Worm (Caenorhabditis elegans) whole organism, L1 larva: Measurements from ENCODE around the gene AC3.12.

ENCODE experiments used
- C04F5.9 ChIP-seq: sonication (generic microtip); optimal IDR thresholded peaks from 2 replicates; lab custom pipeline; 2016; ENCODE audit warnings: missing genetic modification characterization, missing compliant biosample characterization
- C16A3.4 ChIP-seq: fragments of 150-350 bp; optimal IDR thresholded peaks from 2 replicates; lab custom pipeline; 2014; ENCODE audit warnings: missing biosample characterization, missing genetic modification characterization
- F16B12.6 ChIP-seq: fragments of 150-350 bp; optimal IDR thresholded peaks from 2 replicates; lab custom pipeline; 2014; ENCODE audit warnings: missing biosample characterization, missing genetic modification characterization
- Y116A8C.19 ChIP-seq: sonication (generic microtip); optimal IDR thresholded peaks from 2 replicates; lab custom pipeline; 2016; ENCODE audit warnings: missing compliant biosample characterization, missing genetic modification characterization, borderline replicate concordance
- aly-2 ChIP-seq: fragments of 150-350 bp; optimal IDR thresholded peaks from 2 replicates; lab custom pipeline; 2014; ENCODE audit warnings: missing biosample characterization, missing genetic modification characterization
- ceh-63 ChIP-seq: fragments of 200-800 bp; sonication (Bioruptor generic); optimal IDR thresholded peaks from 2 replicates; lab custom pipeline; 2018; ENCODE audit warnings: mild to moderate bottlenecking, missing genetic modification characterization, missing compliant biosample characterization
- ceh-8 ChIP-seq: fragments of 200-800 bp; sonication (Bioruptor generic); optimal IDR thresholded peaks from 2 replicates; lab custom pipeline; 2018; ENCODE audit warnings: mild to moderate bottlenecking, missing genetic modification characterization, moderate library complexity, missing compliant biosample characterization
- ceh-82 ChIP-seq, 3 experiments: fragments of 150-350 bp in 1 of 3; sonication (generic microtip) in 2 of 3; optimal IDR thresholded peaks; 2 replicates each; lab custom pipeline; 2014 to 2017; ENCODE audit warnings: missing biosample characterization in 3 of 3, missing genetic modification characterization in 3 of 3
- ceh-88 ChIP-seq: fragments of 200-800 bp; sonication (Bioruptor generic); IDR thresholded peaks from 2 replicates; pipeline ENCODE4 v1.3.6; 2022; ENCODE audit warnings: missing genetic modification characterization, missing compliant biosample characterization
- ceh-90 ChIP-seq: sonication (generic microtip); optimal IDR thresholded peaks from 2 replicates; lab custom pipeline; 2016; ENCODE audit warnings: missing genetic modification characterization, missing compliant biosample characterization
- efl-1 ChIP-seq, 4 experiments: fragments of 150-350 bp; optimal IDR thresholded peaks in 3 of 4; peaks in 1 of 4; 1 replicate in 1 of 4; 2 replicates in 3 of 4; lab custom pipeline; 2014; ENCODE audit warnings: missing biosample characterization in 2 of 4, missing genetic modification characterization in 2 of 4, missing genetic modification reagents in 2 of 4
- efl-3 ChIP-seq: fragments of 200-800 bp; sonication (Bioruptor generic); optimal IDR thresholded peaks from 2 replicates; lab custom pipeline; 2018; ENCODE audit warnings: mild to moderate bottlenecking, missing genetic modification characterization, missing compliant biosample characterization
- egl-27 ChIP-seq, 2 experiments: fragments of 150-350 bp in 1 of 2; sonication (generic microtip); optimal IDR thresholded peaks; 3 replicates each; lab custom pipeline; 2017 to 2018; ENCODE audit warnings: missing biosample characterization in 2 of 2, missing genetic modification characterization in 2 of 2, missing genetic modification reagents in 2 of 2
- elt-3 ChIP-seq, 6 experiments: fragments of 150-350 bp in 1 of 6; sonication (generic microtip); optimal IDR thresholded peaks; 2 replicates each; lab custom pipeline; 2017 to 2018; ENCODE audit warnings: missing biosample characterization in 6 of 6, missing genetic modification characterization in 6 of 6, inconsistent platforms in 1 of 6
- fkh-10 ChIP-seq: sonication (generic microtip); optimal IDR thresholded peaks from 2 replicates; lab custom pipeline; 2017; ENCODE audit warnings: missing biosample characterization, missing genetic modification reagents, missing genetic modification characterization
- fkh-8 ChIP-seq: sonication (generic microtip); optimal IDR thresholded peaks from 2 replicates; lab custom pipeline; 2016; ENCODE audit warnings: mild to moderate bottlenecking, missing genetic modification characterization, missing compliant biosample characterization
- fos-1 ChIP-seq: fragments of 150-350 bp; optimal IDR thresholded peaks from 2 replicates; lab custom pipeline; 2014; ENCODE audit warnings: missing biosample characterization, missing genetic modification characterization
- grh-1 ChIP-seq: fragments of 200-800 bp; sonication (Bioruptor generic); IDR thresholded peaks from 2 replicates; pipeline ENCODE4 v1.3.6; 2022; ENCODE audit warnings: missing genetic modification reagents, missing genetic modification characterization, missing compliant biosample characterization
- hlh-17 ChIP-seq: fragments of 200-800 bp; sonication (Bioruptor generic); optimal IDR thresholded peaks from 2 replicates; lab custom pipeline; 2018; ENCODE audit warnings: missing genetic modification characterization, mild to moderate bottlenecking, missing compliant biosample characterization, moderate library complexity, borderline replicate concordance
- hpl-2 ChIP-seq: fragments of 150-350 bp; optimal IDR thresholded peaks from 2 replicates; lab custom pipeline; 2014; ENCODE audit warnings: missing biosample characterization, missing genetic modification reagents, missing genetic modification characterization
- jun-1 ChIP-seq: fragments of 150-350 bp; optimal IDR thresholded peaks from 2 replicates; lab custom pipeline; 2014; ENCODE audit warnings: missing biosample characterization, missing genetic modification reagents, missing genetic modification characterization
- lin-13 ChIP-seq: fragments of 150-350 bp; optimal IDR thresholded peaks from 2 replicates; lab custom pipeline; 2014; ENCODE audit warnings: missing biosample characterization, missing genetic modification reagents, missing genetic modification characterization
- lin-39 ChIP-seq: fragments of 150-350 bp; optimal IDR thresholded peaks from 2 replicates; lab custom pipeline; 2014; ENCODE audit warnings: missing biosample characterization, missing genetic modification reagents, missing genetic modification characterization
- lir-3 ChIP-seq: sonication (generic microtip); optimal IDR thresholded peaks from 2 replicates; lab custom pipeline; 2016; ENCODE audit warnings: mild to moderate bottlenecking, missing genetic modification characterization, moderate library complexity, missing compliant biosample characterization; ENCODE audit not compliant: poor library complexity
- lsy-2 ChIP-seq, 2 experiments: fragments of 150-350 bp; optimal IDR thresholded peaks; 2 replicates each; lab custom pipeline; 2014; ENCODE audit warnings: missing biosample characterization in 2 of 2, missing genetic modification characterization in 2 of 2
- mdl-1 ChIP-seq, 2 experiments: fragments of 150-350 bp; optimal IDR thresholded peaks; 2 replicates each; lab custom pipeline; 2014 to 2017; ENCODE audit warnings: missing biosample characterization in 2 of 2, missing genetic modification characterization in 2 of 2, inconsistent platforms in 1 of 2
- mef-2 ChIP-seq: fragments of 150-350 bp; optimal IDR thresholded peaks from 2 replicates; lab custom pipeline; 2014; ENCODE audit warnings: missing biosample characterization, missing genetic modification characterization
- nhr-12 ChIP-seq: sonication (generic microtip); optimal IDR thresholded peaks from 2 replicates; lab custom pipeline; 2017; ENCODE audit warnings: missing biosample characterization, missing genetic modification characterization
- nhr-47 ChIP-seq: sonication (generic microtip); optimal IDR thresholded peaks from 2 replicates; lab custom pipeline; 2016; ENCODE audit warnings: mild to moderate bottlenecking, missing genetic modification characterization, moderate library complexity, missing compliant biosample characterization
- nhr-84 ChIP-seq: sonication (generic microtip); optimal IDR thresholded peaks from 2 replicates; lab custom pipeline; 2017; ENCODE audit warnings: missing biosample characterization, missing genetic modification characterization
- nhr-85 ChIP-seq: sonication (generic microtip); peaks from one replicate; lab custom pipeline; 2016; ENCODE audit warnings: missing genetic modification characterization, inconsistent platforms, missing compliant biosample characterization
- nhr-90 ChIP-seq: sonication (generic microtip); optimal IDR thresholded peaks from 2 replicates; lab custom pipeline; 2016; ENCODE audit warnings: mild to moderate bottlenecking, missing genetic modification characterization, missing compliant biosample characterization; ENCODE audit not compliant: poor library complexity
- pag-3 ChIP-seq: sonication (generic microtip); optimal IDR thresholded peaks from 2 replicates; lab custom pipeline; 2017; ENCODE audit warnings: missing genetic modification characterization, mild to moderate bottlenecking, missing compliant biosample characterization, antibody characterized with exemption, borderline replicate concordance; ENCODE audit not compliant: insufficient read depth
- pax-3 ChIP-seq: fragments of 200-800 bp; sonication (Bioruptor generic); optimal IDR thresholded peaks from 2 replicates; lab custom pipeline; 2018; ENCODE audit warnings: mild to moderate bottlenecking, missing genetic modification characterization, moderate library complexity, missing compliant biosample characterization
- snpc-4 ChIP-seq: fragments of 150-350 bp; optimal IDR thresholded peaks from 2 replicates; lab custom pipeline; 2014; ENCODE audit warnings: missing biosample characterization, missing genetic modification characterization
- snu-23 ChIP-seq: sonication (generic microtip); optimal IDR thresholded peaks from 2 replicates; lab custom pipeline; 2016; ENCODE audit warnings: missing genetic modification characterization, missing compliant biosample characterization
- sptf-1 ChIP-seq: fragments of 150-350 bp; optimal IDR thresholded peaks from 2 replicates; lab custom pipeline; 2014; ENCODE audit warnings: missing biosample characterization, missing genetic modification characterization
- sup-37 ChIP-seq: fragments of 200-800 bp; sonication (Bioruptor generic); optimal IDR thresholded peaks from 2 replicates; lab custom pipeline; 2018; ENCODE audit warnings: mild to moderate bottlenecking, missing genetic modification characterization, missing compliant biosample characterization
- tbx-2 ChIP-seq: sonication (generic microtip); optimal IDR thresholded peaks from 2 replicates; lab custom pipeline; 2016; ENCODE audit warnings: missing genetic modification characterization, missing compliant biosample characterization
- tlp-1 ChIP-seq: fragments of 150-350 bp; optimal IDR thresholded peaks from 2 replicates; lab custom pipeline; 2014; ENCODE audit warnings: missing biosample characterization, missing genetic modification characterization
- unc-130 ChIP-seq: fragments of 150-350 bp; optimal IDR thresholded peaks from 2 replicates; lab custom pipeline; 2017; ENCODE audit warnings: missing biosample characterization, missing genetic modification characterization, inconsistent platforms
- unc-62 ChIP-seq: fragments of 150-350 bp; optimal IDR thresholded peaks from 2 replicates; lab custom pipeline; 2014; ENCODE audit warnings: missing biosample characterization, missing genetic modification reagents, missing genetic modification characterization
- xbp-1 ChIP-seq: sonication (generic microtip); optimal IDR thresholded peaks from 2 replicates; lab custom pipeline; 2016; ENCODE audit warnings: missing genetic modification characterization, missing compliant biosample characterization
- ztf-11 ChIP-seq, 2 experiments: sonication (generic microtip); optimal IDR thresholded peaks; 2 replicates each; lab custom pipeline; 2016 to 2017; ENCODE audit warnings: missing genetic modification characterization in 2 of 2, missing biosample characterization in 1 of 2, missing compliant biosample characterization in 1 of 2
- ztf-4 ChIP-seq: fragments of 150-350 bp; optimal IDR thresholded peaks from 2 replicates; lab custom pipeline; 2014; ENCODE audit warnings: missing biosample characterization, missing genetic modification characterization

Gene AC3.12

DNA sequence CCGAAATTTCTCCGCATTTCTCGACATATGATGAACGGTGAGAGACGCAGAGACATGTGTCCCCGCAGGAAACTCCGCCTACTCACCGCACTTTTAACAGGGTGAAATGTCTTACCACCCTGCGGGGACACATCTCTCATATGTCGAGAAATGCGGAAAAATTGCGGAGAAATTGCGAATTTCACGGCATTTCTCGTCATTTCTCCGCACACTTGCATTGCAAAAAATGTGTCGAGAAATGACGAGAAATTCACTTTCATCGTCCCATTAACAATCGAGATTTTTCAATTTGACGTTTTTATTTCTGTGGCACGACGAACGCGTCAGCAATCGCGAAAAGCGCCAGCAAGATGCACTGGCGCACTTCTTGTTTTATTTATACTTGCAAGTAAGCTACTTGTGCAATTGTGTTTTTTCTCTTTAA is 37.3 kb downstream of the AC3.12 start, which contains the start of gene K07C5.13 (continued):
- TF ChIP-seq grh-1 (GFP tag; lab: Robert Waterston, UW), result peak; percentile 89
- TF ChIP-seq C04F5.9 (tag; lab: Kevin White, UChicago), result peak; percentile 17
- TF ChIP-seq mdl-1 (tag; optimal IDR thresholded peaks at IDR 0.05; lab: Kevin White, UChicago), result peak in 1 of 2 experiments; percentile 18
- TF ChIP-seq xbp-1 (tag; lab: Kevin White, UChicago), result peak; percentile 80
- peak; percentile 58 for TF ChIP-seq lin-13 (GFP tag; lab: Kevin White, UChicago)
- TF ChIP-seq efl-1 (optimal IDR thresholded peaks at IDR 0.05; lab: Kevin White, UChicago), result peak; percentile 64 to 72
- peak; percentile 57 to 97 for TF ChIP-seq efl-1 (GFP tag; optimal IDR thresholded peaks at IDR 0.05 in 1 of 2; lab: Kevin White, UChicago)
- peak; percentile 85 for TF ChIP-seq nhr-85
- peak in 1 of 2 experiments; percentile 64 for TF ChIP-seq ztf-11 (tag; optimal IDR thresholded peaks at IDR 0.05; lab: Kevin White, UChicago)
- TF ChIP-seq, all 84 proteins: peak for 50; not testable (repeated sequence) for 34

DNA sequence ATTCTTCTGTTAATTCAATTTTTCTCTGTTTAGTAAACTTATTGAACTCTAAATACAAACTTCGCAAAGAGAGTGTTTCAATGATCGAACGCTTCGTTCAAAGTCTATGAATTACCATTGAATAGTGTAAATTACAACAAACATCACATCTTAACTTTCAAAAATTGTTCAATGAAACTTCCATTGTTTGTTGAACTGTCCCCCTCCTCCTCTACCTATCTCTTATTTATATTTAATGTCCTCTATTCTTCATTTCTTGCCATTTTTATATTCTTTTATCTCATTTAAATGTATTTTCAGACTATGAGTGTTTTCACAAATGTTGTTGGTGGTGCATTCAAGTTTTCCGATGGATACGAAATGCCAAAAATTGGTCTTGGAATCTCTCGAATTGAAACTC is 40.0 kb downstream of the AC3.12 start, which contains the start of gene K07C5.2:
K07C5.2 (plus strand) TSS at position 301 of the 400 bp plus-strand sequence.
- TF ChIP-seq aly-2 (no peak), jun-1 (tag; lab: Kevin White, UChicago) (no peak), lir-3 (no peak), lin-39 (tag; lab: Kevin White, UChicago) (no peak), fkh-8 (no peak), nhr-12 (tag; lab: Kevin White, UChicago) (no peak), pag-3 (tag; lab: Kevin White, UChicago) (no peak)

DNA sequence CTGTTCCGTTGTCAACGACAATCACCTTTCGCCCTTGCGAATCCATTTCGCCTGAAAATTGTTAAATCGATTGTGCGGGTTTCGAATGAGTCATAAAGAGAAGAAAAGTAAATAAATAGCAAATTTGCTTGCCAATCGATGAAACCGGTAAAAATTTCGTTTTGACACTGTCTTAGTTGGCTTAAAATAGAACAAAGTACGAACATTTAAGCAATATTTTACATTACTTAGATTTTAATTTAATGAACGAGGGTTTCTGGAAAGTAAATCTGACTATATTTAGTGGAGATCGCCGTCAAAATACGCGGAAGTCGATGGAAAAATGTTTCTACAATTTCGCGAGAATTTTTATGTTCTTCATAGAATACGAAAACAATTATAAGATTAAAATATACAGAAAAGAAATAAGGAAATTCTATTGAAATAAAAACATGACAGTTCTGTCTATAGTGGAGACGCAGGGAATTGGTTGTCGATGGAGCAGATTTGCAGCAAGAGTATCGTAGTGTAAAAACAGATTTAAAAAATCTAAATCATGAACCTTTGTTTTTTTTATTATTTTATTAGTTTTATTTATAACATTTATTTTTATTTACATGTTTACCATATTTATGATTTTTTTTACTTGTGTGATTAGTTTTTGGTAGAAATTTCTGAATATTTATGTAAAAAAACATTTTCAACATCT is 40.7 kb downstream of the AC3.12 start, which contains the start of gene arx-2:
arx-2 (minus strand) TSS at position 51 of the 688 bp plus-strand sequence.
- TF ChIP-seq mef-2 (no peak), pax-3 (tag; lab: Kevin White, UChicago) (no peak), tlp-1 (no peak), ceh-63 (GFP tag; lab: Kevin White, UChicago) (no peak), lsy-2 (tag; optimal IDR thresholded peaks at IDR 0.05; lab: Kevin White, UChicago) (peak; percentile 32 to 68), hpl-2 (GFP tag; lab: Kevin White, UChicago) (no peak), elt-3 (tag; optimal IDR thresholded peaks at IDR 0.05; lab: Kevin White, UChicago) (peak in 1 of 6 experiments; percentile 26), snpc-4 (tag; lab: Kevin White, UChicago) (no peak), fkh-10 (GFP tag; lab: Kevin White, UChicago) (no peak), snu-23 (GFP tag; lab: Kevin White, UChicago) (peak; percentile 36), jun-1 (tag; lab: Kevin White, UChicago) (no peak), hlh-17 (GFP tag; lab: Kevin White, UChicago) (no peak), lin-13 (GFP tag; lab: Kevin White, UChicago) (peak; percentile 6), efl-3 (GFP tag; lab: Kevin White, UChicago) (no peak), egl-27 (tag; optimal IDR thresholded peaks at IDR 0.05; lab: Kevin White, UChicago) (no peak), lir-3 (no peak), pag-3 (tag; lab: Kevin White, UChicago) (no peak), unc-130 (peak; percentile 59), lin-39 (tag; lab: Kevin White, UChicago) (no peak), nhr-90 (tag; lab: Kevin White, UChicago) (no peak), ceh-8 (GFP tag; lab: Kevin White, UChicago) (no peak), tbx-2 (tag; lab: Kevin White, UChicago) (no peak), fkh-8 (no peak), ceh-88 (GFP tag; lab: Robert Waterston, UW) (no peak), ztf-11 (tag; optimal IDR thresholded peaks at IDR 0.05; lab: Kevin White, UChicago) (no peak), nhr-84 (tag; lab: Kevin White, UChicago) (no peak), unc-62 (no peak), ceh-90 (no peak), fos-1 (tag; lab: Kevin White, UChicago) (no peak), F16B12.6 (tag; lab: Kevin White, UChicago) (no peak), sup-37 (GFP tag; lab: Kevin White, UChicago) (no peak), sptf-1 (no peak), C16A3.4 (tag; lab: Kevin White, UChicago) (peak; percentile 68), nhr-12 (tag; lab: Kevin White, UChicago) (no peak), Y116A8C.19 (tag; lab: Kevin White, UChicago) (no peak), aly-2 (no peak), ztf-4 (tag; lab: Kevin White, UChicago) (no peak), ceh-82 (tag; optimal IDR thresholded peaks at IDR 0.05; lab: Kevin White, UChicago) (peak in 1 of 3 experiments; percentile 30), nhr-47 (tag; lab: Kevin White, UChicago) (peak; percentile 12)
